Fruit fly (Drosophila melanogaster) whole organism, wandering third instar larva: Measurements from ENCODE around the gene SP.

Experiments used
- Abd-B ChIP-seq: fragments of >200 bp; optimal IDR thresholded peaks from 2 replicates; lab custom pipeline; 2017; ENCODE audit warnings: missing biosample characterization, missing genetic modification characterization
- CG9705 ChIP-seq: fragments of 200-800 bp; sonication (Bioruptor generic); optimal IDR thresholded peaks from 2 replicates; lab custom pipeline; 2018; ENCODE audit warnings: missing biosample characterization, mild to moderate bottlenecking, missing genetic modification characterization
- Dfd ChIP-seq: fragments of >200 bp; optimal IDR thresholded peaks from 2 replicates; lab custom pipeline; 2017; ENCODE audit warnings: missing biosample characterization, missing genetic modification characterization
- Dif ChIP-seq: fragments of 200-275, 200-300 bp; sonication (Bioruptor generic); optimal IDR thresholded peaks from 2 replicates; lab custom pipeline; 2018; ENCODE audit warnings: missing biosample characterization, missing genetic modification characterization; ENCODE audit not compliant: partially characterized antibody
- GATAd ChIP-seq: sonication (Bioruptor generic); optimal IDR thresholded peaks from 2 replicates; lab custom pipeline; 2016; ENCODE audit warnings: missing biosample characterization, missing genetic modification characterization
- HLH106 ChIP-seq: fragments of 200-800 bp; optimal IDR thresholded peaks from 3 replicates; lab custom pipeline; 2019; ENCODE audit warnings: missing biosample characterization, mild to moderate bottlenecking, missing genetic modification characterization, moderate library complexity
- Hnf4 ChIP-seq: fragments of 200-800 bp; sonication (Bioruptor generic); optimal IDR thresholded peaks from 2 replicates; lab custom pipeline; 2016; ENCODE audit warnings: missing biosample characterization, mild to moderate bottlenecking, missing genetic modification characterization
- Hr78 ChIP-seq: fragments of >200 bp; optimal IDR thresholded peaks from 2 replicates; lab custom pipeline; 2017; ENCODE audit warnings: missing biosample characterization, missing genetic modification characterization
- Hr83 ChIP-seq: fragments of 200-300 bp; sonication (Bioruptor generic); optimal IDR thresholded peaks from 2 replicates; lab custom pipeline; 2016; ENCODE audit warnings: missing biosample characterization, mild to moderate bottlenecking, missing genetic modification characterization, moderate library complexity; ENCODE audit not compliant: poor library complexity, severe bottlenecking
- Jra ChIP-seq: sonication (Bioruptor generic); optimal IDR thresholded peaks from 2 replicates; lab custom pipeline; 2016; ENCODE audit warnings: missing biosample characterization, missing genetic modification characterization
- Mio ChIP-seq: sonication (Bioruptor generic); optimal IDR thresholded peaks from 2 replicates; lab custom pipeline; 2016; ENCODE audit warnings: missing biosample characterization, missing genetic modification characterization
- Myc ChIP-seq: fragments of >200 bp; optimal IDR thresholded peaks from 2 replicates; lab custom pipeline; 2017
- N ChIP-seq: fragments of >200 bp; optimal IDR thresholded peaks from 2 replicates; lab custom pipeline; 2018; ENCODE audit warnings: missing biosample characterization, missing external identifiers, missing genetic modification characterization
- OdsH ChIP-seq: fragments of 200-800 bp; sonication (Bioruptor generic); optimal IDR thresholded peaks from 2 replicates; lab custom pipeline; 2016; ENCODE audit warnings: missing biosample characterization, mild to moderate bottlenecking, missing genetic modification characterization
- Rel ChIP-seq, 2 experiments: fragments of 200-800 bp; sonication (Bioruptor generic) in 1 of 2; optimal IDR thresholded peaks; 2 replicates in 1 of 2; 3 replicates in 1 of 2; lab custom pipeline; 2016 to 2019; ENCODE audit warnings: mild to moderate bottlenecking in 2 of 2, missing biosample characterization in 2 of 2, missing genetic modification characterization in 2 of 2, moderate library complexity in 1 of 2
- Sp1 ChIP-seq: fragments of 200-800 bp; sonication (Bioruptor generic); optimal IDR thresholded peaks from 3 replicates; lab custom pipeline; 2019; ENCODE audit warnings: missing biosample characterization, mild to moderate bottlenecking, missing genetic modification characterization, moderate library complexity
- Vsx2 ChIP-seq: fragments of 200-300, 225-300 bp; sonication (Bioruptor generic); optimal IDR thresholded peaks from 2 replicates; lab custom pipeline; 2018; ENCODE audit warnings: missing biosample characterization, missing genetic modification characterization; ENCODE audit not compliant: partially characterized antibody
- br ChIP-seq: fragments of 200-800 bp; sonication (Bioruptor generic); optimal IDR thresholded peaks from 2 replicates; lab custom pipeline; 2016; ENCODE audit warnings: missing biosample characterization, missing genetic modification characterization
- brk ChIP-seq: fragments of 200-800 bp; sonication (Bioruptor generic); optimal IDR thresholded peaks from 2 replicates; lab custom pipeline; 2016; ENCODE audit warnings: missing biosample characterization, mild to moderate bottlenecking, missing genetic modification characterization
- dmrt93B ChIP-seq: fragments of 200-800 bp; sonication (Bioruptor generic); optimal IDR thresholded peaks from 2 replicates; lab custom pipeline; 2018; ENCODE audit warnings: missing biosample characterization, mild to moderate bottlenecking, missing genetic modification characterization
- dsf ChIP-seq: sonication (Bioruptor generic); optimal IDR thresholded peaks from 2 replicates; lab custom pipeline; 2016; ENCODE audit warnings: missing biosample characterization, missing genetic modification characterization, borderline replicate concordance
- ey ChIP-seq: fragments of 200-800 bp; sonication (Bioruptor generic); optimal IDR thresholded peaks from 2 replicates; lab custom pipeline; 2016; ENCODE audit warnings: missing biosample characterization, missing genetic modification characterization
- foxo ChIP-seq, 2 experiments: fragments of 200-800 bp; sonication (Bioruptor generic); optimal IDR thresholded peaks; 2 replicates in 1 of 2; 3 replicates in 1 of 2; lab custom pipeline; 2016 to 2017; ENCODE audit warnings: missing biosample characterization in 2 of 2, missing genetic modification characterization in 2 of 2
- fru ChIP-seq: fragments of 200-800 bp; sonication (Bioruptor generic); optimal IDR thresholded peaks from 3 replicates; lab custom pipeline; 2016; ENCODE audit warnings: missing biosample characterization, mild to moderate bottlenecking, missing genetic modification characterization
- jim ChIP-seq: fragments of 175-275, 200-325 bp; sonication (Bioruptor generic); optimal IDR thresholded peaks from 2 replicates; lab custom pipeline; 2016; ENCODE audit warnings: missing biosample characterization, mild to moderate bottlenecking, missing genetic modification characterization
- pan ChIP-seq: fragments of >200 bp; optimal IDR thresholded peaks from 2 replicates; lab custom pipeline; 2017
- psq ChIP-seq: fragments of 200-800 bp; sonication (Bioruptor generic); optimal IDR thresholded peaks from 3 replicates; lab custom pipeline; 2017; ENCODE audit warnings: missing biosample characterization, mild to moderate bottlenecking, missing genetic modification characterization, moderate library complexity
- rgr ChIP-seq: fragments of 200-800 bp; sonication (Bioruptor generic); optimal IDR thresholded peaks from 3 replicates; lab custom pipeline; 2016; ENCODE audit warnings: missing biosample characterization, mild to moderate bottlenecking, missing genetic modification characterization
- sage ChIP-seq: fragments of 200-800 bp; sonication (Bioruptor generic); optimal IDR thresholded peaks from 2 replicates; lab custom pipeline; 2016; ENCODE audit warnings: missing biosample characterization, mild to moderate bottlenecking, missing genetic modification characterization
- sv ChIP-seq: fragments of 200-800 bp; sonication (Bioruptor generic); optimal IDR thresholded peaks from 3 replicates; lab custom pipeline; 2016; ENCODE audit warnings: missing biosample characterization, missing genetic modification characterization
- tai ChIP-seq: sonication (Bioruptor generic); optimal IDR thresholded peaks from 2 replicates; lab custom pipeline; 2016; ENCODE audit warnings: missing biosample characterization, missing genetic modification characterization
- usp ChIP-seq: fragments of >200 bp; optimal IDR thresholded peaks from 2 replicates; lab custom pipeline; 2017; ENCODE audit warnings: missing biosample characterization, missing genetic modification characterization
- woc ChIP-seq: sonication (Bioruptor generic); optimal IDR thresholded peaks from 2 replicates; lab custom pipeline; 2016; ENCODE audit warnings: missing biosample characterization, mild to moderate bottlenecking, missing genetic modification characterization

Gene SP

DNA sequence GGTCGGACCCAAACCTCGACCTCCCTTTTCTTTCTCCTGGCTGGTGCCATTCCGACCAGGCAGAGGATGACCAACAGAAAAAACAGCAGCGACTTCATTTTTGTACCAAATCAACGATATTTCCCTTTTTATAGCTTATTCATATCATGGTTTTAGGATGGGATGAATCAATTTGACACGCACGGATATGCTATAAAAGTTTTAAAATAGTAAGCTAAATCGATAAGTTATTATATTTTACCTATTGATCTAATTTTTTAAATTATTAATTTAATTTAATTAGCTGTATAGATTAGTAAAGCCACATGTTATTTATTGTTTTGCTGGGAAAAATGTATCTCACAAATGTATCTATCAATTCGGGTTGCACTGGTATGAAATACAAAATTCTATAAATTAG, 2.5 kb upstream of the SP start, which contains the start of gene CG42481:
TSS of gene CG42481 (minus strand) at position 101 of the 400 bp plus-strand sequence.
- no peak for TF ChIP-seq ey (GFP tag; lab: Kevin White, UChicago)
- no peak for TF ChIP-seq Dif (GFP tag; lab: Kevin White, UChicago)
- TF ChIP-seq Myc (lab: Kevin White, UChicago), result no peak
- no peak for TF ChIP-seq psq (GFP tag; lab: Kevin White, UChicago)
- TF ChIP-seq Hnf4, result no peak
- TF ChIP-seq Hr78 (GFP tag; lab: Kevin White, UChicago), result no peak
- no peak for TF ChIP-seq sage (GFP tag; lab: Kevin White, UChicago)
- TF ChIP-seq OdsH (GFP tag; lab: Kevin White, UChicago), result no peak
- no peak for TF ChIP-seq N (GFP tag; lab: Kevin White, UChicago)
- no peak for TF ChIP-seq Dfd (GFP tag; lab: Kevin White, UChicago)
- TF ChIP-seq rgr, result no peak
- no peak for TF ChIP-seq br
- TF ChIP-seq Sp1 (GFP tag; lab: Kevin White, UChicago), result no peak

dm6 chr3L:13300052-13300451, 1.4 kb upstream of the SP start, which contains the start of gene CG43147:
Gene CG43147 (minus strand): TSS chr3L:13300152.
- TF ChIP-seq rgr (no peak), CG9705 (GFP tag; lab: Kevin White, UChicago) (no peak), Dif (GFP tag; lab: Kevin White, UChicago) (no peak), dmrt93B (GFP tag; lab: Kevin White, UChicago) (no peak), N (GFP tag; lab: Kevin White, UChicago) (no peak), Jra (GFP tag; lab: Kevin White, UChicago) (no peak), foxo (GFP tag; optimal IDR thresholded peaks at IDR 0.05; lab: Kevin White, UChicago) (no peak), Hr78 (GFP tag; lab: Kevin White, UChicago) (no peak), woc (GFP tag; lab: Kevin White, UChicago) (no peak), dsf (no peak), br (no peak), fru (no peak), brk (GFP tag; lab: Kevin White, UChicago) (no peak), tai (no peak), HLH106 (tag; lab: Kevin White, UChicago) (no peak), Rel (GFP tag; optimal IDR thresholded peaks at IDR 0.05; lab: Kevin White, UChicago) (no peak), Rel (tag; optimal IDR thresholded peaks at IDR 0.05; lab: Kevin White, UChicago) (no peak), sv (GFP tag; lab: Kevin White, UChicago) (no peak), GATAd (GFP tag; lab: Kevin White, UChicago) (no peak), pan (lab: Kevin White, UChicago) (no peak)

DNA sequence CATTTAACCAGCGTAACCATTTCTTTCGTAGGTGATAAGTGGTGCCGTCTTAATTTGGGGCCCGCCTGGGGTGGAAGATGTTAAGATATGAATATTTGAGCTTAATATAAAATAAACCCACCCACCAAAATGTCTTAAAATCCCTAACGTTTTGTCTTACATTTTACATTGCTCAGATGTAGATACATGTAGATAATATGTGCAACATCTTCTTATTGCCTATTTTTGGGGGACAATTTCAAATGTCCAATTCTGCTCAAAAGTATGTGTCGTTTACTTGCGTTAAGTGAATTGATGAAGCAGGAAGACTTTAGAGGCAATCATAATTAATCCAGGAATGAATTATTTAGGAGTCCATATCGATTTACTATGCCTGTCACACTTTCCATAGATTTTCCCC, 352 bp downstream of the SP start:
- peak; percentile 67 for TF ChIP-seq Myc (lab: Kevin White, UChicago)
- no peak for TF ChIP-seq brk (GFP tag; lab: Kevin White, UChicago)
- peak; percentile 32 for TF ChIP-seq Vsx2

dm6 chr3L:13312250-13312649, 10.8 kb downstream of the SP start:
- no peak for TF ChIP-seq Dfd (GFP tag; lab: Kevin White, UChicago)
- TF ChIP-seq jim, result no peak
- no peak for TF ChIP-seq usp (GFP tag; lab: Kevin White, UChicago)
- TF ChIP-seq Abd-B (GFP tag; lab: Kevin White, UChicago), result no peak
- no peak for TF ChIP-seq OdsH (GFP tag; lab: Kevin White, UChicago)
- no peak for TF ChIP-seq Mio (GFP tag; lab: Kevin White, UChicago)
- no peak for TF ChIP-seq Hr83 (GFP tag; lab: Kevin White, UChicago)
- TF ChIP-seq Rel (GFP tag; optimal IDR thresholded peaks at IDR 0.05; lab: Kevin White, UChicago), result no peak
- TF ChIP-seq Rel (tag; optimal IDR thresholded peaks at IDR 0.05; lab: Kevin White, UChicago), result no peak
- TF ChIP-seq dsf, result no peak
- no peak for TF ChIP-seq fru
- TF ChIP-seq rgr, result no peak
- no peak for TF ChIP-seq psq (GFP tag; lab: Kevin White, UChicago)
- no peak for TF ChIP-seq Hnf4
- no peak for TF ChIP-seq ey (GFP tag; lab: Kevin White, UChicago)
- TF ChIP-seq N (GFP tag; lab: Kevin White, UChicago), result no peak
